Worm (Caenorhabditis elegans) whole organism, mixed stage, embryonic: ENCODE measurements around the gene T16G1.6.

Experiments
- nhr-237 ChIP-seq: fragments of 150-350 bp; optimal IDR thresholded peaks from 2 replicates; lab custom pipeline; 2014; ENCODE audit warnings: missing biosample characterization, missing genetic modification characterization
- sptf-1 ChIP-seq: sonication (generic microtip); optimal IDR thresholded peaks from 2 replicates; lab custom pipeline; 2017; ENCODE audit warnings: mild to moderate bottlenecking, missing genetic modification characterization, moderate library complexity, missing compliant biosample characterization

ce11 chrV:12970575-12971160, 33.7 kb upstream of the T16G1.6 start, which contains the start of gene pnn-1:
- no peak for TF ChIP-seq nhr-237 (tag; lab: Kevin White, UChicago)
- TF ChIP-seq sptf-1 (tag; lab: Kevin White, UChicago): no peak
